Worm (Caenorhabditis elegans): ENCODE results near the gene cyb-3.
A peak's percentile ranks its signal among the peaks of the same experiment; 100 is the strongest.

The cyb-3 gene

ce11 chrV:15397139-15397538 lies 1.6 kb downstream of the cyb-3 start:
- TF ChIP-seq aly-2 (tag; optimal IDR thresholded peaks at IDR 0.05), result no peak
- TF ChIP-seq lin-29 (GFP tag; IDR thresholded peaks at IDR 0.05), result no peak
- no peak for TF ChIP-seq ctbp-1 (GFP tag; IDR thresholded peaks at IDR 0.05)

ce11 chrV:15398728-15399127 lies 3.2 kb downstream of the cyb-3 start, which contains the start of gene fbxa-199:
fbxa-199 (minus strand) TSS chrV:15398828.
- no peak for TF ChIP-seq dpl-1 (GFP tag; optimal IDR thresholded peaks at IDR 0.05)
- TF ChIP-seq mxl-3 (GFP tag; optimal IDR thresholded peaks at IDR 0.05), result no peak
- no peak for TF ChIP-seq dmd-6 (GFP tag; IDR thresholded peaks at IDR 0.05)
- TF ChIP-seq ZK337.2 (GFP tag; IDR thresholded peaks at IDR 0.05), result no peak
- TF ChIP-seq gei-8 (GFP tag; optimal IDR thresholded peaks at IDR 0.05), result no peak
- no peak for TF ChIP-seq lin-1 (GFP tag; IDR thresholded peaks at IDR 0.05)
- TF ChIP-seq daf-8 (GFP tag; IDR thresholded peaks at IDR 0.05), result no peak
- no peak for TF ChIP-seq spr-3 (GFP tag; optimal IDR thresholded peaks at IDR 0.05)
- no peak for TF ChIP-seq unc-130 (GFP tag; optimal IDR thresholded peaks at IDR 0.05)
- no peak for TF ChIP-seq arid-1 (GFP tag; conservative IDR thresholded peaks at IDR 0.05)
- no peak for TF ChIP-seq fkh-10 (GFP tag; optimal IDR thresholded peaks at IDR 0.05)
- TF ChIP-seq mdl-1 (tag; optimal IDR thresholded peaks at IDR 0.05), result no peak
- no peak for TF ChIP-seq attf-4 (tag; optimal IDR thresholded peaks at IDR 0.05)
- no peak for TF ChIP-seq hlh-11 (tag; optimal IDR thresholded peaks at IDR 0.05)

- TF ChIP-seq F26F4.8 (GFP tag; conservative IDR thresholded peaks at IDR 0.05) (no peak), nhr-6 (tag; optimal IDR thresholded peaks at IDR 0.05) (no peak), ZK337.2 (GFP tag; IDR thresholded peaks at IDR 0.05) (no peak), nhr-42 (GFP tag; IDR thresholded peaks at IDR 0.05) (no peak), unc-39 (tag; optimal IDR thresholded peaks at IDR 0.05) (no peak), lir-3 (tag; optimal IDR thresholded peaks at IDR 0.05) (no peak), pqm-1 (tag; optimal IDR thresholded peaks at IDR 0.05) (no peak), jun-1 (tag; optimal IDR thresholded peaks at IDR 0.05) (no peak)
Measured at ce11 chrV:15399691-15400377, 4.3 kb downstream of the cyb-3 start, which contains the start of the genes T06E6.15 and sri-7. T06E6.15 (minus strand) TSS chrV:15399791. sri-7 (plus strand) TSS chrV:15400327.

- TF ChIP-seq nhr-41 (GFP tag; IDR thresholded peaks at IDR 0.05) (no peak), daf-16 (GFP tag; optimal IDR thresholded peaks at IDR 0.05) (no peak), daf-16 (tag; optimal IDR thresholded peaks at IDR 0.05) (peak; percentile 93), madf-9 (GFP tag; conservative IDR thresholded peaks at IDR 0.05) (no peak)
Measured at ce11 chrV:15401856-15402314, 6.4 kb downstream of the cyb-3 start, which contains the start of gene fbxa-135. fbxa-135 (plus strand) TSS chrV:15402264.

- TF ChIP-seq nhr-237 (tag; optimal IDR thresholded peaks at IDR 0.05) (no peak), Y48G9A.11 (GFP tag; IDR thresholded peaks at IDR 0.05) (no peak), unc-39 (tag; optimal IDR thresholded peaks at IDR 0.05) (no peak), zip-11 (GFP tag; IDR thresholded peaks at IDR 0.05) (no peak), nhr-25 (tag; optimal IDR thresholded peaks at IDR 0.05; ENCODE audit: borderline replicate concordance, insufficient read depth) (no peak), zfp-2 (tag; optimal IDR thresholded peaks at IDR 0.05) (no peak), Y75B8A.6 (GFP tag; IDR thresholded peaks at IDR 0.05) (no peak), lir-3 (tag; optimal IDR thresholded peaks at IDR 0.05) (no peak)
Measured at ce11 chrV:15404859-15405258, 9.4 kb downstream of the cyb-3 start, which contains the start of gene srh-258. srh-258 (plus strand) TSS chrV:15405159.
